Fruit fly (Drosophila melanogaster): ENCODE results near the gene Ldh.

Ldh gene

dm6 chr3L:6262644-6263404 lies at the start of gene Ldh:
TSS of gene Ldh (minus strand) at chr3L:6262694.
- peak; percentile 75 for TF ChIP-seq CG17801 (GFP tag; optimal IDR thresholded peaks at IDR 0.05; ENCODE audit: partially characterized antibody)

- TF ChIP-seq CG17801 (GFP tag; optimal IDR thresholded peaks at IDR 0.05; ENCODE audit: partially characterized antibody) = no peak
Measured at dm6 chr3L:6312029-6312623, 49.6 kb upstream of the Ldh start.

- TF ChIP-seq CG17801 (GFP tag; optimal IDR thresholded peaks at IDR 0.05; ENCODE audit: partially characterized antibody) = no peak
Measured at dm6 chr3L:6310489-6310888, 48.0 kb upstream of the Ldh start.

dm6 chr3L:6309726-6310125 lies 47.2 kb upstream of the Ldh start:
- no peak for TF ChIP-seq CG17801 (GFP tag; optimal IDR thresholded peaks at IDR 0.05; ENCODE audit: partially characterized antibody)

- TF ChIP-seq CG17801 (GFP tag; optimal IDR thresholded peaks at IDR 0.05; ENCODE audit: partially characterized antibody) = no peak
Measured at dm6 chr3L:6308596-6308995, 46.1 kb upstream of the Ldh start.

dm6 chr3L:6307298-6307697 lies 44.8 kb upstream of the Ldh start:
- TF ChIP-seq CG17801 (GFP tag; optimal IDR thresholded peaks at IDR 0.05; ENCODE audit: partially characterized antibody) = no peak

DNA sequence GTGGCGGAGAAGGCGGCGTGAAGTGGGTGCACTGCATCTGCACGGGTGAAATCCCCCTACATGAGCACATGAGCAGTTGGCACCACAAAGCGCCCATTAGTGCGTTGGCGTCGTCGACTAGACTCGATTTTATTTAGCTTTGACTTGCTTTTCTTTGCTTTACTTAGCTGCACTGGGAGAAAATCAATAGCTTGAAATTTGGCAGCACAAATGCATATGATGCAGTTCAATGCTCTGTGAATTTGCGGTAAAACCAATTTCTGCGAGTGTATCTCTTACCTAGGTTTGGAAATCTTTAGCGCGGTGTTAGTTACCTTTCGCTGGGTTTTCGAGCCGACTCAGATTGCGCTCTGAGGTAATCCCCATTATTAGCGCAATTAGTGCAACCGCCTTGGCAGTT lies 42.4 kb upstream of the Ldh start:
- TF ChIP-seq CG17801 (GFP tag; optimal IDR thresholded peaks at IDR 0.05; ENCODE audit: partially characterized antibody) = no peak

DNA sequence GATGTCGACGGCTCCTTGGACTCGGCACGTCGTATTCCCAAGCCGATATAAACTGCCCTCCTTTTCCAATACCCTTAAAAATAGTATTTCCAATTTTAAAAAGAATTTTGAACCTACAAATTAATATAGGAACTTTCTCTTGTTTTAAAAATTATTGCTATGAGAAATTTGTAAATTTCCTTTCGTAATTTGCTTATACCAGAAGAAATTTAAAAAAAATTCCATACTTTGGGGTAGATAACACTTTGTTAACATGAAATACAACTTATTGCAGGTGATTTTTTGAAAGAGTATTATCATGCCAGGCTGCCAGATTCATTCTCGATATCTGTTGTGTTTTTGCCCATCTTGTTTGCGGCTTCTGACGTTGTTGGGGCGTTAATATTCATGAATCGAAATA lies 40.0 kb upstream of the Ldh start:
- no peak for TF ChIP-seq CG17801 (GFP tag; optimal IDR thresholded peaks at IDR 0.05; ENCODE audit: partially characterized antibody)

DNA sequence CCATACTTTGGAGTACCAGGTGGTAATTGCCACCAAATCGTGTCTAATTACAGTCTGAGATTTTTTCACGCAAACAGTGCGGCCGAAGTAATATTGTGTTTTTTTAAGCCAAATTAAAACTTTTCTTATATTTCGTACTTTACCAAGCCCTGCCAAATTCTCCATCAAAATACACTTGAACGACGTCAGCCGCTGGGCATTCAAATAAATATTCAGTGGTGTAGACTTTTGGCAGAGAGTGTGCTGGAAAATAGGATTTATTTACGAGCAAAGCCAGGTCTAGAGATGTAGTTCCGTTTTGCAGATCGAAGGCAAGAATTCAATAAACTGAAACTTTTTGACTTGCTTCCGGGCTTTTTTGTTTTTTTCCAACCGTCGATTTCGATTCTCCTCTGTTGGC lies 34.1 kb upstream of the Ldh start:
- TF ChIP-seq CG17801 (GFP tag; optimal IDR thresholded peaks at IDR 0.05; ENCODE audit: partially characterized antibody) = no peak

DNA sequence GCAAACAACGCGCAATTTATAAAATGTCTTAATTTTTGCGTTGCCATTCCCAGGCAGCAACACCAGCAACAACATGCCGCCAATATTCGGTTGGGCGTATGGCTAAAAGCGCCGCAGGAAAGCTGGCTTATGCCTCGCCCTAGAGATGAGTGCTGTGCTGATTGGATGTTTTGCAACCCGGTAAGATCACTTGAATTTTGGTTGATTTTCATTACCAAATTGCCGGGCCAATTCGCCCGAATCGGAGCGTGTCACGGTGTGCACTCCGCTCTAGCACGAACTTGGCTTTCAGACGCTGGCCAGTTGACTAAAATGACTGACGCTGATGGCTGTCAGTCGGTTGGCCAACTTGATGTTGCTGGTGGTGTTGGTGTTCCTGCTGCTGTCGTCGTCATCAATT lies 22.9 kb upstream of the Ldh start:
- TF ChIP-seq CG17801 (GFP tag; optimal IDR thresholded peaks at IDR 0.05; ENCODE audit: partially characterized antibody) = no peak

DNA sequence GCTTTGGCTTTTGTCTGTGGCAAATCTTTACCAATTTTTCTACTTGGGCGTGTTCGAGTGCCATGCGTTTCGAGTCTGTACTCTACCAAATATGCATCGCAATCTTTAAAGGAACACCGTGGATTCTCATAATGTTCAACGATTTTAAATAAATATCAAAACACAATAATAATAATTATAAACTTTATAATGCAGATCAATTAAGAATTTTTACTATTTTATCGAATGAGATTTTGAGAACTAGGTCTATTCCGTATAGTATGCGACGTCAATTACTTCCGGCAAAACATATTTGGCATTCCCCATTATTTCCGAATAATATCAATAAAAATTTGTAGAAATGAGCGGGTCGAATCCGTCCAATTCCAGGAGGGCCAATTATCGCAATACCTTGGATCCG lies 13.0 kb upstream of the Ldh start, which contains the start of gene CG43168:
CG43168 (plus strand) TSS at position 301 of the 400 bp plus-strand sequence.
- no peak for TF ChIP-seq CG17801 (GFP tag; optimal IDR thresholded peaks at IDR 0.05; ENCODE audit: partially characterized antibody)

DNA sequence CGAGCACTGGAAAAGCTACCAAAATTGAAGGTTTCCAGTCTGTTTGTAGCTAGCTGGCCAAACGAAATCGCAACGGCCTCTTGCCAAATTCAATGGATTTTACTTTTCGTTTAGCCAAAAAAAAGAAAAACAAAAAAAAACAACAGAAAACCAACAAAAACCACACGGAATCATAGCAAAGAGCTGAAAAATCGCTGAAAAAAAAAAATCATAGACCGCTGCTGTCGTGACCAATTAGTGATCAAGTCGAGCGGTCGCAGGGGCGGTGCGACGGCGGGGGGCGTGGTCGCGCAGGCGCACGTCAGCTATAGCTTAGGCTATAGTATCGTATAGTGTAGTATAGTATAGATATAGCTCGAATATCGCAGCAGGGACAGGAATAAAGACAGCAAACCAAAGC lies 12.4 kb upstream of the Ldh start:
- no peak for TF ChIP-seq CG17801 (GFP tag; optimal IDR thresholded peaks at IDR 0.05; ENCODE audit: partially characterized antibody)

DNA sequence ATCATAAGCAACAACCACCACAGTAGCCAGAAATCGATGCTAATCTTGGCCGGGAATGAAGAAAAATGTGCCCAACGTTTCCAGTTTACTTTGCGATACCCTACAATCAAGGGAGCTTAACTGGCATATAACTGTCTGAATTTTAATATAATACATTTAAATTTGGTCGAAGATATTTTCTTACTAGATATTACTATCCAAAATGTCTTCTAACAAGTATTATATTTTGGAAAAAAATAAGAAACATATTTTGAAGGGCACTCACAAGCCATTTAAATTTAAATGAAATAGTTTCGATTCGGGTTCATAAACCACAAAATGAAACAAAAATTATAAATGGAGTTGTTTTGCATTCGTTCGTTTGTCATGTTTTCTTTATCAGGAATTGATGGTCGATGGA lies 7.8 kb upstream of the Ldh start:
- no peak for TF ChIP-seq CG17801 (GFP tag; optimal IDR thresholded peaks at IDR 0.05; ENCODE audit: partially characterized antibody)

DNA sequence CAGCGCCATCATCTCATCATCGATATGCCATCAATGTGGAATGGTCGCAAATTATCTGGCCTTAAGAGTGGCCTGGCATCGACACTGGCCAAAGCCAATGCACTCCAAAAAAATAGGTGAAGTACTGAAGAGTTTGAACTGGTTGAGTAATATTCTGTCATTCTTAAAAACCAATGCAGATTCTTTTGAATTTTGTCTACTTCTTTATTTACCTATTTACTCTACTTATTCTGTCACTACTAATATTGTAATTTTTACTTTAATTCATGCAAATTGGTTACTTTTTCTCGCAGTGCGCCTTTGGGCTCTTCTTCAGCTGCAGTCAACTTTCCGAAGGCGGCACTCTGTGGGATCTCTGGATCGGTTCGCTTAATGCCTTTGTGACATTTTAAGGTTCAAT lies 6.5 kb upstream of the Ldh start:
- TF ChIP-seq CG17801 (GFP tag; optimal IDR thresholded peaks at IDR 0.05; ENCODE audit: partially characterized antibody) = no peak

DNA sequence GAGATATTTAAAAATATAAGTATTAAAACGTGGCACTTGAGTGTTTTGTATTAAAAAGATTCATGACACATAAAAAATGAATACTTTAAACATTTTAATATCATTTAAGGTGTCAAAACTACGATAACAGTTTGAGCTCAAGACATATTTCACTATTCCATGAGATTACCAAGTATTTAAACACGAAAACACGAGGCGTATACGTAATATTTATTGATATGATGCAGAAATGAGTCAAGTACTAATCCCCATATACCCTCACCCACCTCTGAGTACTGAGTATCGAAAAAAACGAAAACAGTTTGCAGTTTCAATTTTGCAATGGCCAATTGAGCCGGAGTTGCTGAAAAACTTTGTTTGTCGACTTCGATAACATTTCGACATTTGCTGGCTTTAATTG lies 5.6 kb upstream of the Ldh start:
- TF ChIP-seq CG17801 (GFP tag; optimal IDR thresholded peaks at IDR 0.05; ENCODE audit: partially characterized antibody) = no peak

dm6 chr3L:6267509-6267908 lies 5.0 kb upstream of the Ldh start:
- TF ChIP-seq CG17801 (GFP tag; optimal IDR thresholded peaks at IDR 0.05; ENCODE audit: partially characterized antibody) = no peak

DNA sequence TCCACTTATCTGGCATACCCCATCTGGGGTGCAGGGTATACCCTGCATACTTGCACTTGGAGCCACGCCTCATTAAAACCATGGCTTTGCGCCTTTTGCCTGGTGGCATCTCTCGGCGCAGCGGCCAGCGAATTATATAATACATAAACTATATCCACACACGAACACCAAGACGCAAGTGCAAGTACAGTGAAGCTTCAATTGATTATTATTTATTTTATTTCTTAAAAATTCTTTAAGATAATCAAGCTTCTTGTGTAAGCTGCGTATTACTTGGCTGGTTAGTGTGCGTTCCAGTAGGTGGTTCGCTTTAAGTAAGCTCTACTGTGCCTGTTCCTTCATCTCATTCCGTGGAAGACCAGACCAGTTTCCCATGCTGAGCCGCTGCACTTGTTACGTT lies 3.8 kb upstream of the Ldh start:
- no peak for TF ChIP-seq CG17801 (GFP tag; optimal IDR thresholded peaks at IDR 0.05; ENCODE audit: partially characterized antibody)

Data from ovary, adult (tissue).